Fruit fly (Drosophila melanogaster) whole organism, embryonic: ENCODE data around the gene CG3513.

Experiments
- Asciz ChIP-seq: fragments of 200-800 bp; sonication (Bioruptor generic); optimal IDR thresholded peaks from 2 replicates; lab custom pipeline; 2017; ENCODE audit warnings: missing biosample characterization, mild to moderate bottlenecking, missing genetic modification characterization, missing genetic modification reagents
- Atf3 ChIP-seq: fragments of 200-800 bp; sonication (Bioruptor generic); optimal IDR thresholded peaks from 3 replicates; lab custom pipeline; 2016; ENCODE audit warnings: missing biosample characterization, missing genetic modification characterization
- CG10654 ChIP-seq: fragments of 200-800 bp; sonication (Bioruptor generic); optimal IDR thresholded peaks from 2 replicates; lab custom pipeline; 2016; ENCODE audit warnings: missing biosample characterization, missing genetic modification characterization
- CG11398 ChIP-seq: fragments of 200-800 bp; sonication (Bioruptor generic); optimal IDR thresholded peaks from 2 replicates; lab custom pipeline; 2016; ENCODE audit warnings: missing biosample characterization, missing genetic modification characterization
- CG11504 ChIP-seq: fragments of 200-800 bp; sonication (Bioruptor generic); optimal IDR thresholded peaks from 3 replicates; lab custom pipeline; 2019; ENCODE audit warnings: missing biosample characterization, mild to moderate bottlenecking, missing genetic modification characterization, moderate library complexity
- CG11560 ChIP-seq: fragments of 200-800 bp; sonication (Bioruptor generic); IDR thresholded peaks from 3 replicates; pipeline ENCODE4 v1.3.6; 2022; ENCODE audit warnings: missing biosample characterization, missing genetic modification characterization
- CG13894 ChIP-seq: fragments of 200-800 bp; sonication (Bioruptor generic); optimal IDR thresholded peaks from 3 replicates; lab custom pipeline; 2018; ENCODE audit warnings: missing biosample characterization, mild to moderate bottlenecking, missing genetic modification characterization, moderate library complexity
- CG14014 ChIP-seq: fragments of 200-800 bp; sonication (Bioruptor generic); IDR thresholded peaks from 2 replicates; pipeline ENCODE4 v1.3.6; 2022; ENCODE audit warnings: missing biosample characterization, missing genetic modification characterization
- CG14667 ChIP-seq: fragments of 200-800 bp; sonication (Bioruptor generic); IDR thresholded peaks from 2 replicates; pipeline ENCODE4 v1.3.6; 2022; ENCODE audit warnings: missing biosample characterization, missing genetic modification characterization
- CG15479 ChIP-seq: fragments of 200-800 bp; sonication (Bioruptor generic); optimal IDR thresholded peaks from 3 replicates; lab custom pipeline; 2019; ENCODE audit warnings: missing biosample characterization, mild to moderate bottlenecking, missing genetic modification characterization, moderate library complexity
- CG17186 ChIP-seq: fragments of 200-800 bp; sonication (Bioruptor generic); optimal IDR thresholded peaks from 3 replicates; lab custom pipeline; 2017; ENCODE audit warnings: missing biosample characterization, missing genetic modification reagents, missing genetic modification characterization
- CG17802 ChIP-seq: fragments of 200-800 bp; sonication (Bioruptor generic); optimal IDR thresholded peaks from 2 replicates; lab custom pipeline; 2018; ENCODE audit warnings: missing biosample characterization, mild to moderate bottlenecking, missing genetic modification characterization, moderate library complexity
- CG2116 ChIP-seq: fragments of 200-800 bp; sonication (Bioruptor generic); optimal IDR thresholded peaks from 3 replicates; lab custom pipeline; 2018; ENCODE audit warnings: missing biosample characterization, mild to moderate bottlenecking, missing genetic modification characterization
- CG31388 ChIP-seq: fragments of 200-800 bp; sonication (Bioruptor generic); optimal IDR thresholded peaks from 2 replicates; lab custom pipeline; 2016; ENCODE audit warnings: missing biosample characterization, missing genetic modification characterization
- CG32767 ChIP-seq: fragments of 200-800 bp; sonication (Bioruptor generic); IDR thresholded peaks from 2 replicates; pipeline ENCODE4 v1.3.6; 2022; ENCODE audit warnings: missing biosample characterization, missing genetic modification characterization
- CG33213 ChIP-seq: fragments of 200-800 bp; sonication (Bioruptor generic); optimal IDR thresholded peaks from 3 replicates; lab custom pipeline; 2016; ENCODE audit warnings: missing biosample characterization, missing genetic modification characterization
- CG4282 ChIP-seq: fragments of 200-800 bp; sonication (Bioruptor generic); optimal IDR thresholded peaks from 2 replicates; lab custom pipeline; 2016; ENCODE audit warnings: missing biosample characterization, missing genetic modification characterization
- CG6689 ChIP-seq: fragments of 200-800 bp; sonication (Bioruptor generic); IDR thresholded peaks from 2 replicates; pipeline ENCODE4 v1.3.6; 2022; ENCODE audit warnings: missing biosample characterization, missing genetic modification characterization
- CG9437 ChIP-seq: fragments of 200-800 bp; sonication (Bioruptor generic); optimal IDR thresholded peaks from 2 replicates; lab custom pipeline; 2018; ENCODE audit warnings: missing biosample characterization, mild to moderate bottlenecking, missing genetic modification characterization
- CHES-1-like ChIP-seq: fragments of 200-800 bp; sonication (Bioruptor generic); optimal IDR thresholded peaks from 2 replicates; lab custom pipeline; 2016; ENCODE audit warnings: missing biosample characterization, missing genetic modification characterization
- CTCF ChIP-seq: fragments of 200-800 bp; sonication (Bioruptor generic); optimal IDR thresholded peaks from 2 replicates; lab custom pipeline; 2017; ENCODE audit warnings: missing biosample characterization, mild to moderate bottlenecking, missing genetic modification characterization, moderate library complexity
- Dref ChIP-seq: fragments of 200-800 bp; sonication (Bioruptor generic); IDR thresholded peaks from 2 replicates; pipeline ENCODE4 v1.3.6; 2022; ENCODE audit warnings: missing biosample characterization, missing genetic modification characterization
- Fer3 ChIP-seq: fragments of 200-800 bp; sonication (Bioruptor generic); optimal IDR thresholded peaks from 2 replicates; lab custom pipeline; 2018; ENCODE audit warnings: missing biosample characterization, mild to moderate bottlenecking, missing genetic modification characterization, moderate library complexity
- GATAe ChIP-seq: fragments of 200-800 bp; sonication (Bioruptor generic); conservative IDR thresholded peaks from 2 replicates; pipeline ENCODE4 v1.3.6; 2022; ENCODE audit warnings: missing biosample characterization, missing genetic modification characterization
- Gsc ChIP-seq: fragments of 200-800 bp; sonication (Bioruptor generic); IDR thresholded peaks from 2 replicates; pipeline ENCODE4 v1.3.6; 2022; ENCODE audit warnings: missing biosample characterization, missing genetic modification characterization
- H2.0 ChIP-seq: fragments of 200-800 bp; sonication (Bioruptor generic); IDR thresholded peaks from 2 replicates; pipeline ENCODE4 v1.3.6; 2022; ENCODE audit warnings: missing biosample characterization, missing genetic modification characterization
- HLH3B ChIP-seq: fragments of 200-800 bp; sonication (Bioruptor generic); IDR thresholded peaks from 2 replicates; pipeline ENCODE4 v1.3.6; 2022; ENCODE audit warnings: missing biosample characterization, missing genetic modification characterization
- Hand ChIP-seq: fragments of 200-800 bp; sonication (Bioruptor generic); optimal IDR thresholded peaks from 2 replicates; lab custom pipeline; 2017; ENCODE audit warnings: mild to moderate bottlenecking, missing biosample characterization, missing genetic modification reagents, missing genetic modification characterization
- Hmr ChIP-seq: fragments of 200-800 bp; sonication (Bioruptor generic); optimal IDR thresholded peaks from 3 replicates; lab custom pipeline; 2017; ENCODE audit warnings: mild to moderate bottlenecking, missing biosample characterization, missing genetic modification reagents, missing genetic modification characterization
- Hr39 ChIP-seq: fragments of >200 bp; optimal IDR thresholded peaks from 2 replicates; lab custom pipeline; 2017
- Mrtf ChIP-seq: fragments of 200-800 bp; sonication (Bioruptor generic); IDR thresholded peaks from 3 replicates; pipeline ENCODE4 v1.3.6; 2022; ENCODE audit warnings: missing biosample characterization, missing genetic modification characterization
- Oaz ChIP-seq: fragments of 200-800 bp; sonication (Bioruptor generic); IDR thresholded peaks from 2 replicates; pipeline ENCODE4 v1.3.6; 2022; ENCODE audit warnings: missing biosample characterization, missing genetic modification characterization
- Optix ChIP-seq: fragments of 200-800 bp; sonication (Bioruptor generic); IDR thresholded peaks from 3 replicates; pipeline ENCODE4 v1.3.6; 2022; ENCODE audit warnings: missing biosample characterization, missing genetic modification characterization
- Sin3A ChIP-seq: fragments of >200 bp; optimal IDR thresholded peaks from 2 replicates; lab custom pipeline; 2018
- TFAM ChIP-seq: fragments of 200-800 bp; sonication (Bioruptor generic); optimal IDR thresholded peaks from 2 replicates; lab custom pipeline; 2017; ENCODE audit warnings: missing biosample characterization, missing genetic modification characterization, inconsistent platforms
- aop ChIP-seq: fragments of 200-800 bp; sonication (Bioruptor generic); IDR thresholded peaks from 2 replicates; pipeline ENCODE4 v1.3.6; 2022; ENCODE audit warnings: missing biosample characterization, missing genetic modification characterization
- danr ChIP-seq: fragments of 200-800 bp; sonication (Bioruptor generic); IDR thresholded peaks from 2 replicates; pipeline ENCODE4 v1.3.6; 2022; ENCODE audit warnings: missing biosample characterization, missing genetic modification characterization
- ewg ChIP-seq: fragments of 200-800 bp; sonication (Bioruptor generic); optimal IDR thresholded peaks from 3 replicates; lab custom pipeline; 2017; ENCODE audit warnings: mild to moderate bottlenecking, missing biosample characterization, missing genetic modification reagents, missing genetic modification characterization
- eyg ChIP-seq: fragments of 200-800 bp; sonication (Bioruptor generic); optimal IDR thresholded peaks from 3 replicates; lab custom pipeline; 2016; ENCODE audit warnings: missing biosample characterization, missing genetic modification characterization
- gsb-n ChIP-seq: fragments of 200-800 bp; sonication (Bioruptor generic); optimal IDR thresholded peaks from 3 replicates; lab custom pipeline; 2018; ENCODE audit warnings: missing biosample characterization, mild to moderate bottlenecking, missing genetic modification characterization
- jumu ChIP-seq: fragments of 200-800 bp; sonication (Bioruptor generic); optimal IDR thresholded peaks from 3 replicates; lab custom pipeline; 2016; ENCODE audit warnings: missing biosample characterization, missing genetic modification characterization
- onecut ChIP-seq: fragments of 200-800 bp; sonication (Bioruptor generic); IDR thresholded peaks from 2 replicates; pipeline ENCODE4 v1.3.6; 2022; ENCODE audit warnings: missing biosample characterization, missing genetic modification characterization
- pfk ChIP-seq: fragments of 200-800 bp; sonication (Bioruptor generic); optimal IDR thresholded peaks from 2 replicates; lab custom pipeline; 2018; ENCODE audit warnings: missing biosample characterization, mild to moderate bottlenecking, missing genetic modification characterization, moderate library complexity
- phol ChIP-seq: fragments of 200-800 bp; sonication (Bioruptor generic); optimal IDR thresholded peaks from 3 replicates; lab custom pipeline; 2018; ENCODE audit warnings: missing biosample characterization, mild to moderate bottlenecking, missing genetic modification characterization, moderate library complexity
- pita ChIP-seq: fragments of 200-800 bp; sonication (Bioruptor generic); optimal IDR thresholded peaks from 2 replicates; lab custom pipeline; 2017; ENCODE audit warnings: missing biosample characterization, mild to moderate bottlenecking, missing genetic modification characterization
- pzg ChIP-seq: fragments of 200-800 bp; sonication (Bioruptor generic); optimal IDR thresholded peaks from 3 replicates; lab custom pipeline; 2018; ENCODE audit warnings: missing biosample characterization, mild to moderate bottlenecking, missing genetic modification characterization, moderate library complexity
- shn ChIP-seq: fragments of 200-800 bp; sonication (Bioruptor generic); optimal IDR thresholded peaks from 3 replicates; lab custom pipeline; 2016; ENCODE audit warnings: missing biosample characterization, missing genetic modification characterization
- sna ChIP-seq: fragments of 200-800 bp; sonication (Bioruptor generic); IDR thresholded peaks from 2 replicates; pipeline ENCODE4 v1.3.6; 2022; ENCODE audit warnings: missing biosample characterization, missing genetic modification characterization; ENCODE audit not compliant: partially characterized antibody
- stc ChIP-seq: fragments of 200-800 bp; sonication (Bioruptor generic); IDR thresholded peaks from 2 replicates; pipeline ENCODE4 v1.3.6; 2022; ENCODE audit warnings: missing biosample characterization, missing genetic modification characterization
- stwl ChIP-seq: fragments of 200-800 bp; sonication (Bioruptor generic); optimal IDR thresholded peaks from 3 replicates; lab custom pipeline; 2018; ENCODE audit warnings: missing biosample characterization, mild to moderate bottlenecking, missing genetic modification characterization, moderate library complexity
- trh ChIP-seq: fragments of 200-800 bp; sonication (Bioruptor generic); optimal IDR thresholded peaks from 2 replicates; lab custom pipeline; 2016; ENCODE audit warnings: missing biosample characterization, missing genetic modification characterization
- unc-4 ChIP-seq: fragments of 200-800 bp; sonication (Bioruptor generic); IDR thresholded peaks from 2 replicates; pipeline ENCODE4 v1.3.6; 2022; ENCODE audit warnings: missing biosample characterization, missing genetic modification characterization; ENCODE audit not compliant: partially characterized antibody
- vnd ChIP-seq: fragments of 200-800 bp; sonication (Bioruptor generic); IDR thresholded peaks from 3 replicates; pipeline ENCODE4 v1.3.6; 2022; ENCODE audit warnings: missing biosample characterization, missing genetic modification characterization; ENCODE audit not compliant: partially characterized antibody

Gene CG3513

dm6 chr2L:3712949-3713416 lies 20.0 kb upstream of the CG3513 start, which contains the start of the genes CG31955 and CG2818 (continued):
- TF ChIP-seq CG32767 (GFP tag; lab: Robert Waterston, UW), result no peak
- TF ChIP-seq GATAe (GFP tag; lab: Robert Waterston, UW), result 0 out of 2 replicates have a peak, but pooled peaks have one; percentile 25
- no peak for TF ChIP-seq aop (GFP tag; lab: Robert Waterston, UW)
- TF ChIP-seq CTCF (GFP tag; lab: Kevin White, UChicago), result no peak
- no peak for TF ChIP-seq onecut (GFP tag; lab: Robert Waterston, UW)
- TF ChIP-seq trh (GFP tag; lab: Kevin White, UChicago), result no peak
- TF ChIP-seq Hand (GFP tag; lab: Kevin White, UChicago), result no peak
- no peak for TF ChIP-seq jumu (GFP tag; lab: Kevin White, UChicago)
- TF ChIP-seq stc (GFP tag; lab: Robert Waterston, UW), result no peak
- TF ChIP-seq CG6689, result no peak
- TF ChIP-seq TFAM, result no peak
- TF ChIP-seq CG11560 (tag; lab: Robert Waterston, UW), result no peak
- no peak for TF ChIP-seq Oaz (GFP tag; lab: Robert Waterston, UW)
- no peak for TF ChIP-seq H2.0 (GFP tag; lab: Robert Waterston, UW)
- peak; percentile 82 for TF ChIP-seq CG17186 (GFP tag; lab: Kevin White, UChicago)
- TF ChIP-seq Hr39 (lab: Kevin White, UChicago), result no peak
- no peak for TF ChIP-seq HLH3B
- no peak for TF ChIP-seq CG15479 (GFP tag; lab: Kevin White, UChicago)
- peak; percentile 38 for TF ChIP-seq Sin3A (lab: Kevin White, UChicago)
- no peak for TF ChIP-seq CG10654 (GFP tag; lab: Kevin White, UChicago)
- TF ChIP-seq pzg (GFP tag; lab: Kevin White, UChicago), result peak; percentile 71
- TF ChIP-seq CHES-1-like (GFP tag; lab: Kevin White, UChicago), result no peak
- TF ChIP-seq Asciz, result no peak
- TF ChIP-seq Mrtf (GFP tag; lab: Robert Waterston, UW), result no peak
- TF ChIP-seq pita (GFP tag; lab: Kevin White, UChicago), result no peak
- no peak for TF ChIP-seq shn (GFP tag; lab: Kevin White, UChicago)
- peak; percentile 36; the same call in 1 of the 3 replicates for TF ChIP-seq vnd (GFP tag; lab: Robert Waterston, UW)
- TF ChIP-seq CG14014, result no peak
- TF ChIP-seq danr (GFP tag; lab: Robert Waterston, UW), result no peak
- no peak for TF ChIP-seq Atf3
- TF ChIP-seq Dref (GFP tag; lab: Robert Waterston, UW), result peak; percentile 60
- TF ChIP-seq CG11504 (tag; lab: Kevin White, UChicago), result no peak
- TF ChIP-seq phol (tag; lab: Kevin White, UChicago), result peak; percentile 73
- TF ChIP-seq Fer3, result no peak
- no peak for TF ChIP-seq ewg (GFP tag; lab: Kevin White, UChicago)
- TF ChIP-seq CG9437 (GFP tag; lab: Kevin White, UChicago), result no peak
- peak; percentile 70 for TF ChIP-seq stwl (tag; lab: Kevin White, UChicago)
- TF ChIP-seq CG31388 (GFP tag; lab: Kevin White, UChicago), result no peak
- TF ChIP-seq CG2116 (GFP tag; lab: Kevin White, UChicago), result peak; percentile 93
- TF ChIP-seq gsb-n (tag; lab: Kevin White, UChicago), result no peak
- TF ChIP-seq CG11398 (GFP tag; lab: Kevin White, UChicago), result no peak
- no peak for TF ChIP-seq eyg (GFP tag; lab: Kevin White, UChicago)
- TF ChIP-seq pfk, result no peak
- TF ChIP-seq CG33213 (GFP tag; lab: Kevin White, UChicago), result no peak
- peak; percentile 77 for TF ChIP-seq unc-4 (GFP tag; lab: Robert Waterston, UW)
- TF ChIP-seq Optix (GFP tag; lab: Robert Waterston, UW), result no peak
- no peak for TF ChIP-seq CG14667
- peak; percentile 40 for TF ChIP-seq CG13894 (tag; lab: Kevin White, UChicago)
- no peak for TF ChIP-seq Hmr
- peak; percentile 85 for TF ChIP-seq sna (GFP tag; lab: Robert Waterston, UW)
- TF ChIP-seq CG4282, result no peak
- no peak for TF ChIP-seq CG17802
- TF ChIP-seq Gsc (GFP tag; lab: Robert Waterston, UW), result no peak
